Worm (Caenorhabditis elegans): ENCODE measurements around the gene lips-1.

DNA sequence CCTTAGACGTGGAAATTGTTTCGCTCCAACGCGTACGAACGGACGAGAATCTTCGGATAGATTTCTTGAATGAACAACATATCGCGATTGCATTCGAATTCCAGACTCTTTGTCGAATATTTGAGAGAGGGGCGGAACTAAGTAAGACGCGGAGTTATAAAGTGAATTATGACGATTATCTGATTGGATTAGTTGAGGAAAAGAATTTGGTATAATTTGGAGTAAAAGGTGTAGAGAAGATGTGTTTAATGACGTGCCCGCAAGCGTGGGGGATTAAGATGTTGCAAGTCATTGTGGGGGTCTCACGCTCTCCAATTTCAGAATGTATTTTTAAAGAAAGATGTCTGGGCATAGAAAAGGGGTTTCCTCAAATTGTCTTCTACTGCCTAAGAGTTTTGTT lies 52.5 kb downstream of the lips-1 start:
- TF ChIP-seq unc-62 (GFP tag; optimal IDR thresholded peaks at IDR 0.05) (no peak), nhr-25 (tag; optimal IDR thresholded peaks at IDR 0.05) (no peak), nhr-11 (tag; optimal IDR thresholded peaks at IDR 0.05) (no peak), nhr-12 (tag; optimal IDR thresholded peaks at IDR 0.05) (no peak), fos-1 (tag; optimal IDR thresholded peaks at IDR 0.05) (no peak), ceh-28 (tag; optimal IDR thresholded peaks at IDR 0.05) (no peak), mml-1 (tag; optimal IDR thresholded peaks at IDR 0.05) (no peak), egl-5 (tag; optimal IDR thresholded peaks at IDR 0.05) (no peak), nhr-28 (tag; optimal IDR thresholded peaks at IDR 0.05) (no peak), aly-2 (tag; optimal IDR thresholded peaks at IDR 0.05) (no peak), nfya-1 (tag; optimal IDR thresholded peaks at IDR 0.05; ENCODE audit: insufficient read depth) (no peak), mdl-1 (tag; optimal IDR thresholded peaks at IDR 0.05) (no peak), pha-4 (tag; optimal IDR thresholded peaks at IDR 0.05) (no peak), zag-1 (tag; optimal IDR thresholded peaks at IDR 0.05) (no peak)
